Fruit fly (Drosophila melanogaster) whole organism, embryonic: Measurements from ENCODE around the gene DnaJ-1.

ENCODE experiments used
- Abd-B ChIP-seq: fragments of 200-800 bp; sonication (Bioruptor generic); optimal IDR thresholded peaks from 2 replicates; lab custom pipeline; 2018; ENCODE audit warnings: missing biosample characterization, mild to moderate bottlenecking, missing genetic modification characterization, moderate library complexity
- BEAF-32 ChIP-seq: fragments of 200-800 bp; sonication (Bioruptor generic); optimal IDR thresholded peaks from 3 replicates; lab custom pipeline; 2017; ENCODE audit warnings: missing biosample characterization, missing genetic modification characterization, mild to moderate bottlenecking, moderate library complexity, missing genetic modification reagents
- CG10462 ChIP-seq: fragments of 200-800 bp; sonication (Bioruptor generic); optimal IDR thresholded peaks from 2 replicates; lab custom pipeline; 2016; ENCODE audit warnings: missing biosample characterization, missing genetic modification characterization
- CG10543 ChIP-seq: fragments of 200-800 bp; sonication (Bioruptor generic); optimal IDR thresholded peaks from 3 replicates; lab custom pipeline; 2017; ENCODE audit warnings: missing biosample characterization, mild to moderate bottlenecking, missing genetic modification characterization, moderate library complexity
- CG10654 ChIP-seq: fragments of 200-800 bp; sonication (Bioruptor generic); optimal IDR thresholded peaks from 2 replicates; lab custom pipeline; 2016; ENCODE audit warnings: missing biosample characterization, missing genetic modification characterization
- CG11456 ChIP-seq: fragments of 200-800 bp; sonication (Bioruptor generic); IDR thresholded peaks from 3 replicates; pipeline ENCODE4 v1.3.6; 2022; ENCODE audit warnings: missing biosample characterization, missing genetic modification characterization
- CG12659 ChIP-seq: fragments of 200-800 bp; sonication (Bioruptor generic); optimal IDR thresholded peaks from 3 replicates; lab custom pipeline; 2017; ENCODE audit warnings: mild to moderate bottlenecking, missing biosample characterization, missing genetic modification reagents, missing genetic modification characterization
- CG13287 ChIP-seq: fragments of 200-800 bp; sonication (Bioruptor generic); IDR thresholded peaks from 2 replicates; pipeline ENCODE4 v1.3.6; 2022; ENCODE audit warnings: missing biosample characterization, missing genetic modification characterization; ENCODE audit not compliant: partially characterized antibody
- CG1529 ChIP-seq: fragments of 200-800 bp; sonication (Bioruptor generic); optimal IDR thresholded peaks from 3 replicates; lab custom pipeline; 2018; ENCODE audit warnings: missing biosample characterization, missing genetic modification characterization
- CG15479 ChIP-seq: fragments of 200-800 bp; sonication (Bioruptor generic); optimal IDR thresholded peaks from 3 replicates; lab custom pipeline; 2019; ENCODE audit warnings: missing biosample characterization, mild to moderate bottlenecking, missing genetic modification characterization, moderate library complexity
- CG15514 ChIP-seq: fragments of 200-800 bp; sonication (Bioruptor generic); optimal IDR thresholded peaks from 3 replicates; lab custom pipeline; 2017; ENCODE audit warnings: missing biosample characterization, missing genetic modification characterization, mild to moderate bottlenecking, moderate library complexity, missing genetic modification reagents
- CG16779 ChIP-seq: fragments of 200-800 bp; sonication (Bioruptor generic); IDR thresholded peaks from 2 replicates; pipeline ENCODE4 v1.3.6; 2022; ENCODE audit warnings: missing biosample characterization, missing genetic modification characterization
- CG16813 ChIP-seq: fragments of 200-800 bp; sonication (Bioruptor generic); IDR thresholded peaks from 3 replicates; pipeline ENCODE4 v1.3.6; 2022; ENCODE audit warnings: missing biosample characterization, missing genetic modification characterization; ENCODE audit not compliant: partially characterized antibody
- CG30020 ChIP-seq: fragments of 200-800 bp; optimal IDR thresholded peaks from 2 replicates; lab custom pipeline; 2019; ENCODE audit warnings: missing biosample characterization, mild to moderate bottlenecking, missing genetic modification characterization, moderate library complexity
- CG32532 ChIP-seq: fragments of 200-800 bp; sonication (Bioruptor generic); IDR thresholded peaks from 2 replicates; pipeline ENCODE4 v1.3.6; 2022; ENCODE audit warnings: missing biosample characterization, missing genetic modification characterization
- CG34376 ChIP-seq: fragments of 200-800 bp; sonication (Bioruptor generic); optimal IDR thresholded peaks from 2 replicates; lab custom pipeline; 2018; ENCODE audit warnings: missing biosample characterization, mild to moderate bottlenecking, missing genetic modification characterization
- CG3726 ChIP-seq: fragments of 200-800 bp; sonication (Bioruptor generic); IDR thresholded peaks from 3 replicates; pipeline ENCODE4, ENCODE4 v1.3.6; 2022; ENCODE audit warnings: missing biosample characterization, missing genetic modification characterization
- CG3995 ChIP-seq: fragments of 200-800 bp; sonication (Bioruptor generic); optimal IDR thresholded peaks from 3 replicates; lab custom pipeline; 2016; ENCODE audit warnings: missing biosample characterization, missing genetic modification characterization
- CG4617 ChIP-seq: fragments of 200-800 bp; sonication (Bioruptor generic); optimal IDR thresholded peaks from 3 replicates; lab custom pipeline; 2016; ENCODE audit warnings: missing biosample characterization, missing genetic modification characterization, borderline replicate concordance
- CG7556 ChIP-seq: fragments of 200-800 bp; sonication (Bioruptor generic); optimal IDR thresholded peaks from 2 replicates; lab custom pipeline; 2017; ENCODE audit warnings: missing biosample characterization, mild to moderate bottlenecking, missing genetic modification characterization
- Doc3 ChIP-seq: fragments of 200-800 bp; sonication (Bioruptor generic); IDR thresholded peaks from 3 replicates; pipeline ENCODE4 v1.3.6; 2022; ENCODE audit warnings: missing biosample characterization, missing genetic modification characterization; ENCODE audit not compliant: partially characterized antibody
- Drgx ChIP-seq: fragments of 200-800 bp; sonication (Bioruptor generic); IDR thresholded peaks from 2 replicates; pipeline ENCODE4 v1.3.6; 2022; ENCODE audit warnings: missing biosample characterization, missing genetic modification characterization
- Ets97D ChIP-seq: fragments of 200-800 bp; sonication (Bioruptor generic); optimal IDR thresholded peaks from 3 replicates; lab custom pipeline; 2016; ENCODE audit warnings: missing biosample characterization, missing genetic modification characterization
- Fer2 ChIP-seq: fragments of 200-800 bp; sonication (Bioruptor generic); optimal IDR thresholded peaks from 2 replicates; lab custom pipeline; 2018; ENCODE audit warnings: missing biosample characterization, mild to moderate bottlenecking, missing genetic modification characterization, moderate library complexity
- HmgD ChIP-seq: fragments of 200-800 bp; sonication (Bioruptor generic); optimal IDR thresholded peaks from 3 replicates; lab custom pipeline; 2016; ENCODE audit warnings: missing biosample characterization, missing genetic modification characterization
- Hr3 ChIP-seq: fragments of 200-800 bp; sonication (Bioruptor generic); optimal IDR thresholded peaks from 3 replicates; lab custom pipeline; 2016; ENCODE audit warnings: missing biosample characterization, missing genetic modification characterization
- Lpt ChIP-seq: fragments of >200 bp; optimal IDR thresholded peaks from 2 replicates; lab custom pipeline; 2018; ENCODE audit warnings: missing biosample characterization, missing genetic modification characterization
- MBD-R2 ChIP-seq: fragments of 200-800 bp; sonication (Bioruptor generic); IDR thresholded peaks from 2 replicates; pipeline ENCODE4 v1.3.6; 2022; ENCODE audit warnings: missing biosample characterization, missing genetic modification characterization
- Opbp ChIP-seq: fragments of 200-800 bp; sonication (Bioruptor generic); IDR thresholded peaks from 3 replicates; pipeline ENCODE4 v1.3.6; 2022; ENCODE audit warnings: missing biosample characterization, missing genetic modification characterization; ENCODE audit not compliant: partially characterized antibody
- Scr ChIP-seq: fragments of 200-800 bp; sonication (Bioruptor generic); IDR thresholded peaks from 2 replicates; pipeline ENCODE4 v1.3.6; 2022; ENCODE audit warnings: missing biosample characterization, missing genetic modification characterization; ENCODE audit not compliant: partially characterized antibody
- cg ChIP-seq: fragments of 200-800 bp; sonication (Bioruptor generic); optimal IDR thresholded peaks from 3 replicates; lab custom pipeline; 2019; ENCODE audit warnings: missing biosample characterization, mild to moderate bottlenecking, missing genetic modification characterization, moderate library complexity
- chif ChIP-seq, 2 experiments: fragments of 200-800 bp; sonication (Bioruptor generic); optimal IDR thresholded peaks; 3 replicates each; lab custom pipeline; 2016; ENCODE audit warnings: missing biosample characterization in 2 of 2, missing genetic modification characterization in 2 of 2
- fu2 ChIP-seq: fragments of 200-800 bp; sonication (Bioruptor generic); optimal IDR thresholded peaks from 2 replicates; lab custom pipeline; 2016; ENCODE audit warnings: missing biosample characterization, missing genetic modification characterization
- hb ChIP-seq: fragments of 200-800 bp; sonication (Bioruptor generic); IDR thresholded peaks from 3 replicates; pipeline ENCODE4 v1.3.6; 2022; ENCODE audit warnings: missing biosample characterization, missing genetic modification characterization; ENCODE audit not compliant: partially characterized antibody
- hbn ChIP-seq: fragments of 200-800 bp; sonication (Bioruptor generic); IDR thresholded peaks from 2 replicates; pipeline ENCODE4 v1.3.6; 2022; ENCODE audit warnings: missing biosample characterization, missing genetic modification characterization; ENCODE audit not compliant: partially characterized antibody
- hkb ChIP-seq, 2 experiments: fragments of 200-800 bp in 1 of 2; fragments of >200 bp in 1 of 2; sonication (Bioruptor generic) in 1 of 2; IDR thresholded peaks in 1 of 2; optimal IDR thresholded peaks in 1 of 2; 2 replicates each; pipeline versions ENCODE4 v1.3.6 to Lab custom; 2017 to 2022; ENCODE audit warnings: missing biosample characterization in 1 of 2, missing genetic modification characterization in 1 of 2
- lbe ChIP-seq: fragments of 200-800 bp; sonication (Bioruptor generic); optimal IDR thresholded peaks from 2 replicates; lab custom pipeline; 2016; ENCODE audit warnings: missing biosample characterization, mild to moderate bottlenecking, missing genetic modification characterization
- mld ChIP-seq: fragments of 200-800 bp; sonication (Bioruptor generic); IDR thresholded peaks from 3 replicates; pipeline ENCODE4 v1.3.6; 2022; ENCODE audit warnings: missing biosample characterization, missing genetic modification characterization; ENCODE audit not compliant: partially characterized antibody
- onecut ChIP-seq: fragments of 200-800 bp; sonication (Bioruptor generic); IDR thresholded peaks from 2 replicates; pipeline ENCODE4 v1.3.6; 2022; ENCODE audit warnings: missing biosample characterization, missing genetic modification characterization
- pfk ChIP-seq: fragments of 200-800 bp; sonication (Bioruptor generic); optimal IDR thresholded peaks from 2 replicates; lab custom pipeline; 2018; ENCODE audit warnings: missing biosample characterization, mild to moderate bottlenecking, missing genetic modification characterization, moderate library complexity
- pho ChIP-seq: fragments of 200-800 bp; sonication (Bioruptor generic); optimal IDR thresholded peaks from 2 replicates; lab custom pipeline; 2016; ENCODE audit warnings: missing biosample characterization, missing genetic modification characterization
- phol ChIP-seq: fragments of 200-800 bp; sonication (Bioruptor generic); optimal IDR thresholded peaks from 3 replicates; lab custom pipeline; 2018; ENCODE audit warnings: missing biosample characterization, mild to moderate bottlenecking, missing genetic modification characterization, moderate library complexity
- ranshi ChIP-seq: fragments of 200-800 bp; sonication (Bioruptor generic); IDR thresholded peaks from 2 replicates; pipeline ENCODE4 v1.3.6; 2022; ENCODE audit warnings: missing biosample characterization, missing genetic modification characterization
- sens ChIP-seq: fragments of 200-800 bp; sonication (Bioruptor generic); peaks from one replicate; lab custom pipeline; 2016; ENCODE audit warnings: missing biosample characterization, missing genetic modification characterization
- z ChIP-seq: fragments of 200-800 bp; sonication (Bioruptor generic); IDR thresholded peaks from 3 replicates; pipeline ENCODE4 v1.3.6; 2022; ENCODE audit warnings: missing biosample characterization, missing genetic modification characterization
- zfh2 ChIP-seq: fragments of 200-800 bp; sonication (Bioruptor generic); optimal IDR thresholded peaks from 2 replicates; lab custom pipeline; 2016; ENCODE audit warnings: missing biosample characterization, missing genetic modification characterization

Gene DnaJ-1

dm6 chr3L:5768532-5769497, 16.8 kb upstream of the DnaJ-1 start, which contains the start of the genes Ppat-Dpck and scny (continued):
- TF ChIP-seq BEAF-32 (GFP tag; lab: Kevin White, UChicago) (peak; percentile 98), CG32532 (no peak), mld (GFP tag; lab: Robert Waterston, UW) (peak; percentile 86; the same call in 2 of the 3 replicates), sens (peak; percentile 85), ranshi (GFP tag; lab: Robert Waterston, UW) (no peak), HmgD (GFP tag; lab: Kevin White, UChicago) (peak; percentile 5), Drgx (0 out of 2 replicates have a peak, but pooled peaks have one; percentile 8), CG10462 (GFP tag; lab: Kevin White, UChicago) (peak; percentile 42), CG13287 (peak; percentile 97), CG15514 (GFP tag; lab: Kevin White, UChicago) (peak; percentile 61), CG16813 (GFP tag; lab: Robert Waterston, UW) (peak; percentile 92), Opbp (GFP tag; lab: Robert Waterston, UW) (peak; percentile 89), chif (GFP tag; optimal IDR thresholded peaks at IDR 0.05; lab: Kevin White, UChicago) (no peak), CG15479 (peak; percentile 84), CG3995 (GFP tag; lab: Kevin White, UChicago) (peak; percentile 93), hb (GFP tag; lab: Robert Waterston, UW) (peak; percentile 86), CG34376 (GFP tag; lab: Kevin White, UChicago) (peak; percentile 6), Lpt (no peak), Ets97D (peak; percentile 88), lbe (GFP tag; lab: Kevin White, UChicago) (peak; percentile 76), cg (GFP tag; lab: Kevin White, UChicago) (peak; percentile 90), CG10543 (GFP tag; lab: Kevin White, UChicago) (peak; percentile 65), hkb (optimal IDR thresholded peaks at IDR 0.05; lab: Kevin White, UChicago) (peak; percentile 60), hkb (GFP tag; IDR thresholded peaks at IDR 0.05; lab: Robert Waterston, UW) (0 out of 2 replicates have a peak, but pooled peaks have one; percentile 10), Abd-B (no peak), phol (tag; lab: Kevin White, UChicago) (peak; percentile 67), Doc3 (GFP tag; lab: Robert Waterston, UW) (peak; percentile 96), zfh2 (GFP tag; lab: Kevin White, UChicago) (peak; percentile 8), Scr (peak; percentile 96), pho (peak; percentile 21)

- TF ChIP-seq pfk (GFP tag; lab: Kevin White, UChicago) (no peak), mld (GFP tag; lab: Robert Waterston, UW) (0 out of 3 replicates have a peak, but pooled peaks have one; percentile 42), MBD-R2 (GFP tag; lab: Robert Waterston, UW) (0 out of 2 replicates have a peak, but pooled peaks have one; percentile 3), CG11456 (no peak), cg (GFP tag; lab: Kevin White, UChicago) (no peak), fu2 (GFP tag; lab: Kevin White, UChicago) (no peak), CG16779 (GFP tag; lab: Robert Waterston, UW) (no peak), CG1529 (GFP tag; lab: Kevin White, UChicago) (no peak), BEAF-32 (GFP tag; lab: Kevin White, UChicago) (no peak), z (GFP tag; lab: Robert Waterston, UW) (no peak), onecut (GFP tag; lab: Robert Waterston, UW) (no peak), CG3726 (GFP tag; lab: Robert Waterston, UW) (no peak), CG7556 (GFP tag; lab: Kevin White, UChicago) (no peak), hbn (GFP tag; lab: Robert Waterston, UW) (0 out of 2 replicates have a peak, but pooled peaks have one; percentile 9), CG30020 (no peak), Hr3 (GFP tag; lab: Kevin White, UChicago) (no peak), Fer2 (tag; lab: Kevin White, UChicago) (no peak), hkb (optimal IDR thresholded peaks at IDR 0.05; lab: Kevin White, UChicago) (no peak), hkb (GFP tag; IDR thresholded peaks at IDR 0.05; lab: Robert Waterston, UW) (no peak), CG4617 (GFP tag; lab: Kevin White, UChicago) (peak; percentile 15), CG12659 (GFP tag; lab: Kevin White, UChicago) (peak; percentile 21), CG10654 (GFP tag; lab: Kevin White, UChicago) (no peak)
These were observed 13.8 kb upstream of the DnaJ-1 start, which contains the start of gene Txl for dm6 chr3L:5765844-5766200. Gene Txl (plus strand): TSS chr3L:5765846.
